Worm (Caenorhabditis elegans): ENCODE measurements around the gene F46C5.2.

DNA sequence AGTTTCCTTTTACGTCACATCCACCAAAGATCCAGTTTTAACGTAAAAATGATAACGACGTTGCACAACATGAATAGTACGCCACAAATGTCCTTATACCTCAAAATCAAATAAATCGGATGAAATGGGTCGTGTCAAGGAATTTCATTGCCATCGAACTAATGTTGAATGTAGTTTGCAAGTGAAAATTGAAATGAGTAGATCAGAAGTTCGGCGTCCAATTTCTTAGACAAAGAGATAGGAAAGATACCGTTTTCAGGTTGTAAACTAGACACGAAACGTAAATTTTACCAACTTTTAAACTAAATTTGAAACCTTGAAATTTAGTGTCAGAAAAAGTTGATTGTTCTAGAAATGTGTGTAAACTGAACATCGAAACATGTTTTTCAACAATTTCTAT, 25.8 kb upstream of the F46C5.2 start:
- TF ChIP-seq spr-1 (tag; optimal IDR thresholded peaks at IDR 0.05) (no peak), T26A8.4 (GFP tag; IDR thresholded peaks at IDR 0.05) (no peak), mxl-3 (GFP tag; optimal IDR thresholded peaks at IDR 0.05) (no peak), ceh-82 (tag; optimal IDR thresholded peaks at IDR 0.05) (no peak), unc-130 (GFP tag; optimal IDR thresholded peaks at IDR 0.05) (no peak), ces-1 (GFP tag; optimal IDR thresholded peaks at IDR 0.05) (no peak), Y105C5A.15 (GFP tag; IDR thresholded peaks at IDR 0.05) (no peak), ztf-11 (tag; optimal IDR thresholded peaks at IDR 0.05) (no peak)
